Worm (Caenorhabditis elegans) whole organism, L4/young adult: ENCODE measurements around the gene ags-3.

Experiments
- W03F9.2 ChIP-seq: fragments of 150-350 bp; optimal IDR thresholded peaks from 2 replicates; lab custom pipeline; 2014; ENCODE audit warnings: missing biosample characterization, missing genetic modification characterization
- dao-5 ChIP-seq: sonication (generic microtip); optimal IDR thresholded peaks from 2 replicates; lab custom pipeline; 2016; ENCODE audit warnings: missing genotype, missing genetic modification characterization, moderate library complexity, missing compliant biosample characterization
- him-1 ChIP-seq: sonication (generic microtip); optimal IDR thresholded peaks from 2 replicates; lab custom pipeline; 2016; ENCODE audit warnings: missing genotype, missing genetic modification reagents, missing genetic modification characterization, missing compliant biosample characterization

DNA sequence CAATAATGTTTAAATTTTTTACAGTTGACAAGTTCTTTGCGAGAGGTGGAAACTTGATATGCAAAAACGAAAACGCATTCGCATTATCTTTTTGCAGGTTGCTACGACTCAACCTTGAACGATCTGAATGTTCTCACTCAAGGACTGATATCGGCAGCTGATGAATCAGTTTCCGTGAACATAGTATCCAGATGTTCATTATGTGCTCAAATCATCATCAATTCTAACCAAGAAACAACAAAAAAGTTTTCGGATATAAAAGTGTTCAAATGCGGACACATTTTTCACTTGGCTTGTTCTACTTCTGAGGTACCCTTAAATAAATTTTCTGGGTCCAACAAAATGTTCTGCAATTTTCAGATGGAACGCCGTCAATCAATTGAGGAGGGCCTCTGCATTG, 14.3 kb downstream of the ags-3 start:
- TF ChIP-seq W03F9.2: no peak
- no peak for TF ChIP-seq him-1 (tag; lab: Kevin White, UChicago)
- no peak for TF ChIP-seq dao-5 (tag; lab: Kevin White, UChicago)
